Worm (Caenorhabditis elegans): ENCODE measurements around the gene daf-31.

DNA sequence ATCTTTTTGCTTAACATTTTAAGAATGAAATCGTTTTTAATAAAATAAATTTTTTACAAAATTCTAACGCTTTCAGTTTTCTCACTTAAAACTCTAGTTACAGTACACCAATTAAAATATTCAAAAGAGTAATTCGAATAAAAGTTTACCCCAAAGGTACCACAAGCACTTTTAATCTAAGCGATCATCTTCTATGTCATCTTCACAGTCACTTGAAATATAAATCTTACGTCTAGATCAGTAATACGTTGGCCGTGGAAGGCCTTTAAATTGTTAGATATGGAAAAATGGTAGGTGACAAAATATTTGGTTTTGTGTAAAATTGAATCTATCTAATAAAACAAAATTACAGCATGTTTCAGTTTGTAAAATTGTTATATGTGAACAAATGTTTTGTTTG lies 42.7 kb upstream of the daf-31 start:
- TF ChIP-seq unc-39 (tag; optimal IDR thresholded peaks at IDR 0.05) (no peak), saeg-2 (GFP tag; IDR thresholded peaks at IDR 0.05) (no peak), egl-27 (tag; optimal IDR thresholded peaks at IDR 0.05) (no peak), nhr-237 (tag; optimal IDR thresholded peaks at IDR 0.05) (no peak), egl-43 (GFP tag; IDR thresholded peaks at IDR 0.05) (no peak), snpc-4 (tag; optimal IDR thresholded peaks at IDR 0.05) (no peak), ceh-28 (tag; optimal IDR thresholded peaks at IDR 0.05) (no peak), hmg-1.1 (GFP tag; IDR thresholded peaks at IDR 0.05) (no peak), jun-1 (tag; optimal IDR thresholded peaks at IDR 0.05) (no peak), ceh-62 (tag; optimal IDR thresholded peaks at IDR 0.05) (no peak), zag-1 (tag; optimal IDR thresholded peaks at IDR 0.05) (no peak)

All from whole organism, L4 larva.